Fruit fly (Drosophila melanogaster) whole organism, embryonic: ENCODE measurements around the gene mon2.

Experiments used
- Abd-B ChIP-seq: fragments of 200-800 bp; sonication (Bioruptor generic); optimal IDR thresholded peaks from 2 replicates; lab custom pipeline; 2018; ENCODE audit warnings: missing biosample characterization, mild to moderate bottlenecking, missing genetic modification characterization, moderate library complexity
- Bdp1 ChIP-seq: fragments of 200-800 bp; sonication (Bioruptor generic); optimal IDR thresholded peaks from 3 replicates; lab custom pipeline; 2016; ENCODE audit warnings: missing biosample characterization, missing genetic modification characterization
- Bgb ChIP-seq: fragments of 200-800 bp; sonication (Bioruptor generic); IDR thresholded peaks from 2 replicates; pipeline ENCODE4 v1.3.6; 2022; ENCODE audit warnings: missing biosample characterization, missing genetic modification characterization; ENCODE audit not compliant: partially characterized antibody
- C15 ChIP-seq: fragments of 200-800 bp; sonication (Bioruptor generic); IDR thresholded peaks from 3 replicates; pipeline ENCODE4 v1.3.6; 2022; ENCODE audit warnings: missing biosample characterization, missing genetic modification characterization
- CG10321 ChIP-seq: fragments of 200-800 bp; sonication (Bioruptor generic); IDR thresholded peaks from 2 replicates; pipeline ENCODE4 v1.3.6; 2022; ENCODE audit warnings: missing biosample characterization, missing genetic modification characterization
- CG10565 ChIP-seq: fragments of 200-800 bp; sonication (Bioruptor generic); optimal IDR thresholded peaks from 3 replicates; lab custom pipeline; 2016; ENCODE audit warnings: missing biosample characterization, mild to moderate bottlenecking, missing genetic modification characterization
- CG11085 ChIP-seq: fragments of 200-800 bp; sonication (Bioruptor generic); IDR thresholded peaks from 2 replicates; pipeline ENCODE4 v1.3.6; 2022; ENCODE audit warnings: missing biosample characterization, missing genetic modification characterization
- CG16779 ChIP-seq: fragments of 200-800 bp; sonication (Bioruptor generic); IDR thresholded peaks from 2 replicates; pipeline ENCODE4 v1.3.6; 2022; ENCODE audit warnings: missing biosample characterization, missing genetic modification characterization
- CG17912 ChIP-seq: fragments of 200-800 bp; sonication (Bioruptor generic); optimal IDR thresholded peaks from 2 replicates; lab custom pipeline; 2018; ENCODE audit warnings: missing biosample characterization, mild to moderate bottlenecking, missing genetic modification characterization
- CG1832 ChIP-seq: fragments of 200-800 bp; sonication (Bioruptor generic); optimal IDR thresholded peaks from 2 replicates; lab custom pipeline; 2017; ENCODE audit warnings: missing biosample characterization, mild to moderate bottlenecking, missing genetic modification characterization, inconsistent platforms
- CG2199 ChIP-seq: fragments of 200-800 bp; sonication (Bioruptor generic); IDR thresholded peaks from 3 replicates; pipeline ENCODE4 v1.3.6; 2022; ENCODE audit warnings: missing biosample characterization, missing genetic modification characterization
- CG3065 ChIP-seq: fragments of 200-800 bp; sonication (Bioruptor generic); optimal IDR thresholded peaks from 2 replicates; lab custom pipeline; 2016; ENCODE audit warnings: missing biosample characterization, missing genetic modification characterization
- CG31441 ChIP-seq: fragments of 200-800 bp; sonication (Bioruptor generic); IDR thresholded peaks from 2 replicates; pipeline ENCODE4 v1.3.6; 2022; ENCODE audit warnings: missing biosample characterization, missing genetic modification characterization
- CG4730 ChIP-seq: fragments of 200-800 bp; sonication (Bioruptor generic); IDR thresholded peaks from 2 replicates; pipeline ENCODE4 v1.3.6; 2022; ENCODE audit warnings: missing biosample characterization, missing genetic modification characterization
- CG6683 ChIP-seq: fragments of 200-800 bp; sonication (Bioruptor generic); optimal IDR thresholded peaks from 2 replicates; lab custom pipeline; 2017; ENCODE audit warnings: missing biosample characterization, mild to moderate bottlenecking, missing genetic modification characterization, missing genetic modification reagents
- CG6689 ChIP-seq: fragments of 200-800 bp; sonication (Bioruptor generic); IDR thresholded peaks from 2 replicates; pipeline ENCODE4 v1.3.6; 2022; ENCODE audit warnings: missing biosample characterization, missing genetic modification characterization
- CG9609 ChIP-seq: fragments of 200-800 bp; sonication (Bioruptor generic); optimal IDR thresholded peaks from 3 replicates; lab custom pipeline; 2016; ENCODE audit warnings: missing biosample characterization, missing genetic modification characterization
- CG9932 ChIP-seq: fragments of 200-800 bp; sonication (Bioruptor generic); IDR thresholded peaks from 2 replicates; pipeline ENCODE4 v1.3.6; 2022; ENCODE audit warnings: missing biosample characterization, missing genetic modification characterization
- CTCF ChIP-seq: fragments of 200-800 bp; sonication (Bioruptor generic); optimal IDR thresholded peaks from 2 replicates; lab custom pipeline; 2017; ENCODE audit warnings: missing biosample characterization, mild to moderate bottlenecking, missing genetic modification characterization, moderate library complexity
- CkIIα-i1 ChIP-seq: fragments of 200-800 bp; sonication (Bioruptor generic); IDR thresholded peaks from 2 replicates; pipeline ENCODE4 v1.3.6; 2022; ENCODE audit warnings: missing biosample characterization, missing genetic modification characterization
- CoRest ChIP-seq: fragments of 200-800 bp; sonication (Bioruptor generic); optimal IDR thresholded peaks from 3 replicates; lab custom pipeline; 2018; ENCODE audit warnings: missing biosample characterization, mild to moderate bottlenecking, missing genetic modification characterization, moderate library complexity
- Fer3 ChIP-seq: fragments of 200-800 bp; sonication (Bioruptor generic); optimal IDR thresholded peaks from 2 replicates; lab custom pipeline; 2018; ENCODE audit warnings: missing biosample characterization, mild to moderate bottlenecking, missing genetic modification characterization, moderate library complexity
- GATAe ChIP-seq: fragments of 200-800 bp; sonication (Bioruptor generic); conservative IDR thresholded peaks from 2 replicates; pipeline ENCODE4 v1.3.6; 2022; ENCODE audit warnings: missing biosample characterization, missing genetic modification characterization
- HLH3B ChIP-seq: fragments of 200-800 bp; sonication (Bioruptor generic); IDR thresholded peaks from 2 replicates; pipeline ENCODE4 v1.3.6; 2022; ENCODE audit warnings: missing biosample characterization, missing genetic modification characterization
- Hr3 ChIP-seq: fragments of 200-800 bp; sonication (Bioruptor generic); optimal IDR thresholded peaks from 3 replicates; lab custom pipeline; 2016; ENCODE audit warnings: missing biosample characterization, missing genetic modification characterization
- Nf-YC ChIP-seq: fragments of 200-800 bp; optimal IDR thresholded peaks from 3 replicates; lab custom pipeline; 2019; ENCODE audit warnings: missing biosample characterization, mild to moderate bottlenecking, missing genetic modification characterization, moderate library complexity
- Ravus ChIP-seq: fragments of 200-800 bp; sonication (Bioruptor generic); IDR thresholded peaks from 2 replicates; pipeline ENCODE4 v1.3.6; 2022; ENCODE audit warnings: missing biosample characterization, missing genetic modification characterization
- Sox100B ChIP-seq: fragments of 200-800 bp; sonication (Bioruptor generic); optimal IDR thresholded peaks from 3 replicates; lab custom pipeline; 2018; ENCODE audit warnings: missing biosample characterization, mild to moderate bottlenecking, missing genetic modification characterization
- aop ChIP-seq: fragments of 200-800 bp; sonication (Bioruptor generic); IDR thresholded peaks from 2 replicates; pipeline ENCODE4 v1.3.6; 2022; ENCODE audit warnings: missing biosample characterization, missing genetic modification characterization
- ato ChIP-seq: fragments of 200-800 bp; sonication (Bioruptor generic); IDR thresholded peaks from 2 replicates; pipeline ENCODE4 v1.3.6; 2022; ENCODE audit warnings: missing biosample characterization, missing genetic modification characterization; ENCODE audit not compliant: partially characterized antibody
- chinmo ChIP-seq: fragments of 200-800 bp; sonication (Bioruptor generic); IDR thresholded peaks from 4 replicates; pipeline ENCODE4 v1.3.6; 2022; ENCODE audit warnings: missing biosample characterization, missing genetic modification characterization; ENCODE audit not compliant: partially characterized antibody
- chn ChIP-seq: fragments of 200-800 bp; sonication (Bioruptor generic); optimal IDR thresholded peaks from 2 replicates; lab custom pipeline; 2016; ENCODE audit warnings: missing biosample characterization, missing genetic modification characterization
- corto ChIP-seq: fragments of 200-800 bp; sonication (Bioruptor generic); optimal IDR thresholded peaks from 2 replicates; lab custom pipeline; 2016; ENCODE audit warnings: missing biosample characterization, mild to moderate bottlenecking, missing genetic modification characterization, moderate library complexity
- dmrt11E ChIP-seq: fragments of 200-800 bp; sonication (Bioruptor generic); optimal IDR thresholded peaks from 3 replicates; lab custom pipeline; 2018; ENCODE audit warnings: missing biosample characterization, mild to moderate bottlenecking, missing genetic modification characterization, moderate library complexity
- en ChIP-seq: fragments of 200-800 bp; sonication (Bioruptor generic); optimal IDR thresholded peaks from 2 replicates; lab custom pipeline; 2016; ENCODE audit warnings: missing biosample characterization, missing genetic modification characterization
- fd102C ChIP-seq: fragments of 200-800 bp; sonication (Bioruptor generic); optimal IDR thresholded peaks from 2 replicates; lab custom pipeline; 2018; ENCODE audit warnings: missing biosample characterization, mild to moderate bottlenecking, missing genetic modification characterization, moderate library complexity
- gcm2 ChIP-seq: fragments of 200-800 bp; sonication (Bioruptor generic); optimal IDR thresholded peaks from 2 replicates; lab custom pipeline; 2016; ENCODE audit warnings: missing biosample characterization, missing genetic modification characterization
- gem ChIP-seq: fragments of 200-800 bp; sonication (Bioruptor generic); optimal IDR thresholded peaks from 2 replicates; lab custom pipeline; 2019; ENCODE audit warnings: missing biosample characterization, mild to moderate bottlenecking, missing genetic modification characterization, moderate library complexity
- kni ChIP-seq: fragments of 200-800 bp; sonication (Bioruptor generic); optimal IDR thresholded peaks from 3 replicates; lab custom pipeline; 2017; ENCODE audit warnings: mild to moderate bottlenecking, missing biosample characterization, missing genetic modification reagents, missing genetic modification characterization
- mam ChIP-seq: fragments of 200-800 bp; sonication (Bioruptor generic); optimal IDR thresholded peaks from 3 replicates; lab custom pipeline; 2016; ENCODE audit warnings: missing biosample characterization, missing genetic modification characterization
- oc ChIP-seq: fragments of 200-800 bp; sonication (Bioruptor generic); optimal IDR thresholded peaks from 2 replicates; lab custom pipeline; 2018; ENCODE audit warnings: missing biosample characterization, mild to moderate bottlenecking, missing genetic modification characterization, moderate library complexity
- odd ChIP-seq: fragments of 200-800 bp; sonication (Bioruptor generic); optimal IDR thresholded peaks from 2 replicates; lab custom pipeline; 2017; ENCODE audit warnings: missing biosample characterization, mild to moderate bottlenecking, missing genetic modification characterization
- scrt ChIP-seq: fragments of 200-800 bp; sonication (Bioruptor generic); optimal IDR thresholded peaks from 2 replicates; lab custom pipeline; 2018; ENCODE audit warnings: missing biosample characterization, mild to moderate bottlenecking, missing genetic modification characterization, moderate library complexity
- sens ChIP-seq: fragments of 200-800 bp; sonication (Bioruptor generic); peaks from one replicate; lab custom pipeline; 2016; ENCODE audit warnings: missing biosample characterization, missing genetic modification characterization
- so ChIP-seq: fragments of 200-800 bp; sonication (Bioruptor generic); IDR thresholded peaks from 3 replicates; pipeline ENCODE4 v1.3.6; 2022; ENCODE audit warnings: missing biosample characterization, missing genetic modification characterization
- tup ChIP-seq: fragments of 200-800 bp; sonication (Bioruptor generic); optimal IDR thresholded peaks from 2 replicates; lab custom pipeline; 2016; ENCODE audit warnings: missing biosample characterization, mild to moderate bottlenecking, missing genetic modification characterization, moderate library complexity
- twi ChIP-seq: fragments of 200-800 bp; optimal IDR thresholded peaks from 2 replicates; lab custom pipeline; 2019; ENCODE audit warnings: missing biosample characterization, mild to moderate bottlenecking, missing genetic modification characterization, moderate library complexity
- wek ChIP-seq: fragments of 200-800 bp; sonication (Bioruptor generic); optimal IDR thresholded peaks from 3 replicates; lab custom pipeline; 2018; ENCODE audit warnings: missing biosample characterization, mild to moderate bottlenecking, missing genetic modification characterization, moderate library complexity
- zf30C ChIP-seq: fragments of 200-800 bp; sonication (Bioruptor generic); optimal IDR thresholded peaks from 3 replicates; lab custom pipeline; 2018; ENCODE audit warnings: missing biosample characterization, mild to moderate bottlenecking, missing genetic modification characterization

Gene mon2

dm6 chr2L:8081640-8082485 lies 41.9 kb downstream of the mon2 start:
- peak; percentile 65 for TF ChIP-seq CG6689 (GFP tag; lab: Robert Waterston, UW)
- TF ChIP-seq CG16779, result no peak
- TF ChIP-seq Ravus, result peak; percentile 63
- no peak for TF ChIP-seq en (GFP tag; lab: Kevin White, UChicago)
- TF ChIP-seq oc (tag; lab: Kevin White, UChicago), result peak; percentile 82
- TF ChIP-seq wek (GFP tag; lab: Kevin White, UChicago), result no peak
- no peak for TF ChIP-seq ato
- TF ChIP-seq dmrt11E (tag; lab: Kevin White, UChicago), result peak; percentile 94
- TF ChIP-seq gem (tag; lab: Kevin White, UChicago), result peak; percentile 94
- peak; percentile 33 for TF ChIP-seq mam
- TF ChIP-seq Abd-B (GFP tag; lab: Kevin White, UChicago), result peak; percentile 71
- no peak for TF ChIP-seq GATAe (GFP tag; lab: Robert Waterston, UW)
- TF ChIP-seq CG9609 (GFP tag; lab: Kevin White, UChicago), result peak; percentile 6
- TF ChIP-seq corto (GFP tag; lab: Kevin White, UChicago), result no peak
- TF ChIP-seq chn, result peak; percentile 26
- peak; percentile 31 for TF ChIP-seq gcm2 (GFP tag; lab: Kevin White, UChicago)
- TF ChIP-seq tup (GFP tag; lab: Kevin White, UChicago), result peak; percentile 27
- no peak for TF ChIP-seq CG1832 (GFP tag; lab: Kevin White, UChicago)
- peak; percentile 55 for TF ChIP-seq kni (GFP tag; lab: Kevin White, UChicago)
- TF ChIP-seq CG3065 (GFP tag; lab: Kevin White, UChicago), result peak; percentile 70
- peak; percentile 95 for TF ChIP-seq zf30C (GFP tag; lab: Kevin White, UChicago)
- peak; percentile 49 for TF ChIP-seq Nf-YC (tag; lab: Kevin White, UChicago)
- TF ChIP-seq chinmo (GFP tag; lab: Robert Waterston, UW), result no peak
- TF ChIP-seq Hr3 (GFP tag; lab: Kevin White, UChicago), result peak; percentile 86
- TF ChIP-seq CoRest, result peak; percentile 90
- TF ChIP-seq so (GFP tag; lab: Robert Waterston, UW), result peak; percentile 89; the same call in 2 of the 3 replicates
- TF ChIP-seq CkIIα-i1 (GFP tag; lab: Robert Waterston, UW), result no peak
- TF ChIP-seq CG17912 (GFP tag; lab: Kevin White, UChicago), result no peak
- TF ChIP-seq twi (tag; lab: Kevin White, UChicago), result peak; percentile 73
- no peak for TF ChIP-seq CG4730 (GFP tag; lab: Robert Waterston, UW)
- TF ChIP-seq odd (GFP tag; lab: Kevin White, UChicago), result peak; percentile 84
- peak; percentile 91 for TF ChIP-seq sens (GFP tag; lab: Kevin White, UChicago)
- TF ChIP-seq CG11085, result no peak
- peak; percentile 81 for TF ChIP-seq CG31441 (GFP tag; lab: Robert Waterston, UW)
- TF ChIP-seq CTCF (GFP tag; lab: Kevin White, UChicago), result peak; percentile 54
- TF ChIP-seq HLH3B, result peak; percentile 90; the same call in 1 of the 2 replicates
- no peak for TF ChIP-seq aop
- peak; percentile 7 for TF ChIP-seq CG6683 (GFP tag; lab: Kevin White, UChicago)
- no peak for TF ChIP-seq scrt (GFP tag; lab: Kevin White, UChicago)
- peak; percentile 52 for TF ChIP-seq Bdp1 (GFP tag; lab: Kevin White, UChicago)
- no peak for TF ChIP-seq CG10565
- TF ChIP-seq Bgb (GFP tag; lab: Robert Waterston, UW), result 0 out of 2 replicates have a peak, but pooled peaks have one; percentile 21
- peak; percentile 45; the same call in 1 of the 2 replicates for TF ChIP-seq CG10321 (GFP tag; lab: Robert Waterston, UW)
- TF ChIP-seq Sox100B (GFP tag; lab: Kevin White, UChicago), result peak; percentile 88
- peak; percentile 94 for TF ChIP-seq CG2199 (GFP tag; lab: Robert Waterston, UW)
- peak; percentile 21 for TF ChIP-seq Fer3 (tag; lab: Kevin White, UChicago)
- TF ChIP-seq fd102C (GFP tag; lab: Kevin White, UChicago), result peak; percentile 44
- TF ChIP-seq CG9932, result peak; percentile 58
- 0 out of 3 replicates have a peak, but pooled peaks have one; percentile 35 for TF ChIP-seq C15
